Worm (Caenorhabditis elegans): ENCODE data around the gene cla-1.

ce11 chrIV:7556265-7556866 is 32.4 kb upstream of the cla-1 start, which contains the start of the genes F49E8.7, F49E8.8 and nprl-2:
- TF ChIP-seq T22C8.4 (GFP tag; IDR thresholded peaks at IDR 0.05) (no peak), cog-1 (tag; optimal IDR thresholded peaks at IDR 0.05) (no peak), flt-1 (GFP tag; IDR thresholded peaks at IDR 0.05) (no peak), ztf-29 (GFP tag; IDR thresholded peaks at IDR 0.05) (no peak), ztf-23 (GFP tag; IDR thresholded peaks at IDR 0.05) (no peak)

Measured in whole organism, midembryonic.